Worm (Caenorhabditis elegans): ENCODE data around the gene tmed-13.

DNA sequence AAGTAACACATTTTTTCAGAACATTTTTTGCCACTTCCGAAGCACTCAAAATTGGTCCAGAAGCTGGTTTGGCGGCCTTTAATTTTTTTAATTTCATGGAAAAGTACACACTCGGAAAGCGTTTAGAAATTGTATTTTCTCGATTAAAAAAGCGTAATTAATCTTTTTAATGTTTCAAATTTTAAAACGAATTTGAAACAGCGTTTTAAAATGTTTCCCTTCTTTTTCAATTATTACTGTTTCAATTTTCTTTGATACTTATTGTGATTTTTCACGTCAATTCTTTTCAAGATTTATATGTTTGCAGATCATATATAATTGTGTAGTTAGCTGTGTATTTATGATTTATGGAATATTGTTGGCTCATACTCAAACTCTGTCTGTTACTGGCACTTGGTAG lies 7.2 kb downstream of the tmed-13 start, which contains the start of gene acr-25:
- TF ChIP-seq flt-1 (GFP tag; IDR thresholded peaks at IDR 0.05) (no peak), klf-2 (GFP tag; conservative IDR thresholded peaks at IDR 0.05) (no peak), cog-1 (tag; optimal IDR thresholded peaks at IDR 0.05) (no peak)

All from whole organism, midembryonic.